Fruit fly (Drosophila melanogaster) whole organism, embryonic: ENCODE data around the gene CG13031.

ENCODE experiments used
- CG11504 ChIP-seq: fragments of 200-800 bp; sonication (Bioruptor generic); optimal IDR thresholded peaks from 3 replicates; lab custom pipeline; 2019; ENCODE audit warnings: missing biosample characterization, mild to moderate bottlenecking, missing genetic modification characterization, moderate library complexity
- CG11723 ChIP-seq: fragments of 200-800 bp; sonication (Bioruptor generic); optimal IDR thresholded peaks from 2 replicates; lab custom pipeline; 2017; ENCODE audit warnings: missing biosample characterization, mild to moderate bottlenecking, missing genetic modification characterization
- CG12744 ChIP-seq: fragments of 200-800 bp; sonication (Bioruptor generic); optimal IDR thresholded peaks from 2 replicates; lab custom pipeline; 2016; ENCODE audit warnings: missing biosample characterization, missing genetic modification characterization
- CG13424 ChIP-seq: fragments of 200-800 bp; sonication (Bioruptor generic); optimal IDR thresholded peaks from 2 replicates; lab custom pipeline; 2019; ENCODE audit warnings: missing biosample characterization, mild to moderate bottlenecking, missing genetic modification characterization, moderate library complexity
- CG14667 ChIP-seq: fragments of 200-800 bp; sonication (Bioruptor generic); IDR thresholded peaks from 2 replicates; pipeline ENCODE4 v1.3.6; 2022; ENCODE audit warnings: missing biosample characterization, missing genetic modification characterization
- CG15011 ChIP-seq: fragments of 200-800 bp; sonication (Bioruptor generic); optimal IDR thresholded peaks from 3 replicates; lab custom pipeline; 2018; ENCODE audit warnings: missing biosample characterization, mild to moderate bottlenecking, missing genetic modification characterization
- CG16813 ChIP-seq: fragments of 200-800 bp; sonication (Bioruptor generic); IDR thresholded peaks from 3 replicates; pipeline ENCODE4 v1.3.6; 2022; ENCODE audit warnings: missing biosample characterization, missing genetic modification characterization; ENCODE audit not compliant: partially characterized antibody
- CG2712 ChIP-seq: fragments of 200-800 bp; optimal IDR thresholded peaks from 3 replicates; lab custom pipeline; 2019; ENCODE audit warnings: missing biosample characterization, mild to moderate bottlenecking, missing genetic modification characterization, moderate library complexity
- CG2875 ChIP-seq: fragments of 200-800 bp; sonication (Bioruptor generic); optimal IDR thresholded peaks from 2 replicates; lab custom pipeline; 2017; ENCODE audit warnings: missing biosample characterization, mild to moderate bottlenecking, missing genetic modification characterization, missing genetic modification reagents
- CG2889 ChIP-seq: fragments of 200-800 bp; sonication (Bioruptor generic); IDR thresholded peaks from 3 replicates; pipeline ENCODE4 v1.3.6; 2022; ENCODE audit warnings: missing biosample characterization, missing genetic modification characterization
- CG3065 ChIP-seq: fragments of 200-800 bp; sonication (Bioruptor generic); optimal IDR thresholded peaks from 2 replicates; lab custom pipeline; 2016; ENCODE audit warnings: missing biosample characterization, missing genetic modification characterization
- CG43689 ChIP-seq: fragments of 200-800 bp; sonication (Bioruptor generic); IDR thresholded peaks from 2 replicates; pipeline ENCODE4 v1.3.6; 2022; ENCODE audit warnings: missing biosample characterization, missing genetic modification characterization
- CG7928 ChIP-seq: fragments of 200-800 bp; sonication (Bioruptor generic); optimal IDR thresholded peaks from 2 replicates; lab custom pipeline; 2017; ENCODE audit warnings: missing biosample characterization, mild to moderate bottlenecking, missing genetic modification characterization
- CG8089 ChIP-seq: fragments of 200-800 bp; sonication (Bioruptor generic); optimal IDR thresholded peaks from 3 replicates; lab custom pipeline; 2016; ENCODE audit warnings: missing biosample characterization, missing genetic modification characterization
- D19A ChIP-seq: fragments of 200-800 bp; optimal IDR thresholded peaks from 3 replicates; lab custom pipeline; 2019; ENCODE audit warnings: missing biosample characterization, mild to moderate bottlenecking, missing genetic modification characterization, moderate library complexity
- D19B ChIP-seq: fragments of 200-800 bp; sonication (Bioruptor generic); optimal IDR thresholded peaks from 2 replicates; lab custom pipeline; 2017; ENCODE audit warnings: missing biosample characterization, mild to moderate bottlenecking, missing genetic modification characterization
- Dad ChIP-seq: fragments of 200-800 bp; sonication (Bioruptor generic); optimal IDR thresholded peaks from 3 replicates; lab custom pipeline; 2016; ENCODE audit warnings: missing biosample characterization, missing genetic modification characterization
- Ets65A ChIP-seq: fragments of 200-800 bp; sonication (Bioruptor generic); peaks from one replicate; lab custom pipeline; 2016; ENCODE audit warnings: missing biosample characterization, missing genetic modification characterization
- Hand ChIP-seq: fragments of 200-800 bp; sonication (Bioruptor generic); optimal IDR thresholded peaks from 2 replicates; lab custom pipeline; 2017; ENCODE audit warnings: mild to moderate bottlenecking, missing biosample characterization, missing genetic modification reagents, missing genetic modification characterization
- HmgD ChIP-seq: fragments of 200-800 bp; sonication (Bioruptor generic); optimal IDR thresholded peaks from 3 replicates; lab custom pipeline; 2016; ENCODE audit warnings: missing biosample characterization, missing genetic modification characterization
- Hsf ChIP-seq: fragments of 200-800 bp; sonication (Bioruptor generic); optimal IDR thresholded peaks from 3 replicates; lab custom pipeline; 2016; ENCODE audit warnings: missing biosample characterization, missing genetic modification characterization
- Sin3A ChIP-seq: fragments of >200 bp; optimal IDR thresholded peaks from 2 replicates; lab custom pipeline; 2018
- Spps ChIP-seq: fragments of 200-800 bp; sonication (Bioruptor generic); optimal IDR thresholded peaks from 2 replicates; lab custom pipeline; 2018; ENCODE audit warnings: missing biosample characterization, mild to moderate bottlenecking, missing genetic modification characterization
- ab ChIP-seq: fragments of 200-800 bp; sonication (Bioruptor generic); optimal IDR thresholded peaks from 2 replicates; lab custom pipeline; 2016; ENCODE audit warnings: missing biosample characterization, missing genetic modification characterization
- bab2 ChIP-seq: fragments of 200-800 bp; sonication (Bioruptor generic); optimal IDR thresholded peaks from 2 replicates; lab custom pipeline; 2016; ENCODE audit warnings: missing biosample characterization, missing genetic modification characterization
- chinmo ChIP-seq: fragments of 200-800 bp; sonication (Bioruptor generic); IDR thresholded peaks from 4 replicates; pipeline ENCODE4 v1.3.6; 2022; ENCODE audit warnings: missing biosample characterization, missing genetic modification characterization; ENCODE audit not compliant: partially characterized antibody
- dm ChIP-seq: fragments of 200-800 bp; sonication (Bioruptor generic); optimal IDR thresholded peaks from 3 replicates; lab custom pipeline; 2016; ENCODE audit warnings: missing biosample characterization, missing genetic modification characterization
- fd3F ChIP-seq: fragments of 200-800 bp; sonication (Bioruptor generic); optimal IDR thresholded peaks from 2 replicates; lab custom pipeline; 2018; ENCODE audit warnings: missing biosample characterization, mild to moderate bottlenecking, missing genetic modification characterization, moderate library complexity
- gce ChIP-seq: fragments of 200-800 bp; sonication (Bioruptor generic); IDR thresholded peaks from 3 replicates; pipeline ENCODE4 v1.3.6; 2022; ENCODE audit warnings: missing biosample characterization, missing genetic modification characterization
- gcm2 ChIP-seq: fragments of 200-800 bp; sonication (Bioruptor generic); optimal IDR thresholded peaks from 2 replicates; lab custom pipeline; 2016; ENCODE audit warnings: missing biosample characterization, missing genetic modification characterization
- gfzf ChIP-seq: fragments of 200-800 bp; sonication (Bioruptor generic); optimal IDR thresholded peaks from 2 replicates; lab custom pipeline; 2016; ENCODE audit warnings: missing biosample characterization, mild to moderate bottlenecking, missing genetic modification characterization, moderate library complexity
- kay ChIP-seq: fragments of 200-800 bp; sonication (Bioruptor generic); optimal IDR thresholded peaks from 2 replicates; lab custom pipeline; 2016; ENCODE audit warnings: missing biosample characterization, missing genetic modification characterization
- knrl ChIP-seq: fragments of 200-800 bp; sonication (Bioruptor generic); IDR thresholded peaks from 3 replicates; pipeline ENCODE4 v1.3.6; 2022; ENCODE audit warnings: missing biosample characterization, missing genetic modification characterization; ENCODE audit not compliant: partially characterized antibody
- lab ChIP-seq: fragments of 200-800 bp; sonication (Bioruptor generic); optimal IDR thresholded peaks from 3 replicates; lab custom pipeline; 2017; ENCODE audit warnings: missing biosample characterization, missing genetic modification characterization, mild to moderate bottlenecking, moderate library complexity, missing genetic modification reagents
- otp ChIP-seq: fragments of 200-800 bp; sonication (Bioruptor generic); IDR thresholded peaks from 3 replicates; pipeline ENCODE4, ENCODE4 v1.3.6; 2022; ENCODE audit warnings: missing biosample characterization, missing genetic modification characterization
- sens ChIP-seq: fragments of 200-800 bp; sonication (Bioruptor generic); peaks from one replicate; lab custom pipeline; 2016; ENCODE audit warnings: missing biosample characterization, missing genetic modification characterization
- shn ChIP-seq: fragments of 200-800 bp; sonication (Bioruptor generic); optimal IDR thresholded peaks from 3 replicates; lab custom pipeline; 2016; ENCODE audit warnings: missing biosample characterization, missing genetic modification characterization
- sima ChIP-seq: fragments of 200-800 bp; sonication (Bioruptor generic); optimal IDR thresholded peaks from 2 replicates; lab custom pipeline; 2016; ENCODE audit warnings: missing biosample characterization, missing genetic modification characterization
- tin ChIP-seq: fragments of 200-800 bp; sonication (Bioruptor generic); optimal IDR thresholded peaks from 3 replicates; lab custom pipeline; 2016; ENCODE audit warnings: missing biosample characterization, missing genetic modification characterization
- toy ChIP-seq: fragments of 200-800 bp; sonication (Bioruptor generic); IDR thresholded peaks from 2 replicates; pipeline ENCODE4 v1.3.6; 2022; ENCODE audit warnings: missing biosample characterization, missing genetic modification characterization
- unc-4 ChIP-seq: fragments of 200-800 bp; sonication (Bioruptor generic); IDR thresholded peaks from 2 replicates; pipeline ENCODE4 v1.3.6; 2022; ENCODE audit warnings: missing biosample characterization, missing genetic modification characterization; ENCODE audit not compliant: partially characterized antibody
- unpg ChIP-seq: fragments of 200-800 bp; sonication (Bioruptor generic); optimal IDR thresholded peaks from 3 replicates; lab custom pipeline; 2018; ENCODE audit warnings: missing biosample characterization, mild to moderate bottlenecking, missing genetic modification characterization, moderate library complexity
- vfl ChIP-seq: fragments of 200-800 bp; sonication (Bioruptor generic); optimal IDR thresholded peaks from 2 replicates; lab custom pipeline; 2016; ENCODE audit warnings: missing biosample characterization, missing genetic modification characterization

The CG13031 gene

dm6 chr3L:16714193-16714538 lies 10.5 kb upstream of the CG13031 start (continued):
- peak; percentile 12 for TF ChIP-seq Hsf
- TF ChIP-seq CG7928, result no peak
- no peak for TF ChIP-seq CG43689 (GFP tag; lab: Robert Waterston, UW)
- TF ChIP-seq otp (GFP tag; lab: Robert Waterston, UW), result no peak
- TF ChIP-seq dm (GFP tag; lab: Kevin White, UChicago), result peak; percentile 14
- no peak for TF ChIP-seq CG2889 (GFP tag; lab: Robert Waterston, UW)
- no peak for TF ChIP-seq gcm2 (GFP tag; lab: Kevin White, UChicago)
- peak; percentile 7 for TF ChIP-seq CG13424 (tag; lab: Kevin White, UChicago)
- TF ChIP-seq CG14667 (GFP tag; lab: Robert Waterston, UW), result no peak
- TF ChIP-seq lab (GFP tag; lab: Kevin White, UChicago), result peak; percentile 71
- TF ChIP-seq Sin3A (lab: Kevin White, UChicago), result no peak
- peak; percentile 11 for TF ChIP-seq bab2
- TF ChIP-seq Dad, result no peak
- no peak for TF ChIP-seq CG11723 (GFP tag; lab: Kevin White, UChicago)
- no peak for TF ChIP-seq CG3065 (GFP tag; lab: Kevin White, UChicago)
- no peak for TF ChIP-seq Spps (tag; lab: Kevin White, UChicago)
- TF ChIP-seq vfl, result no peak
- TF ChIP-seq CG2712, result no peak
- no peak for TF ChIP-seq knrl (GFP tag; lab: Robert Waterston, UW)
- no peak for TF ChIP-seq ab (GFP tag; lab: Kevin White, UChicago)
- no peak for TF ChIP-seq kay (GFP tag; lab: Kevin White, UChicago)
- peak; percentile 24 for TF ChIP-seq CG8089
- TF ChIP-seq shn, result peak; percentile 13
- TF ChIP-seq D19A, result no peak
- no peak for TF ChIP-seq unpg (GFP tag; lab: Kevin White, UChicago)
- no peak for TF ChIP-seq CG16813 (GFP tag; lab: Robert Waterston, UW)
- no peak for TF ChIP-seq CG12744 (GFP tag; lab: Kevin White, UChicago)
- TF ChIP-seq fd3F, result no peak
- no peak for TF ChIP-seq unc-4 (GFP tag; lab: Robert Waterston, UW)
- TF ChIP-seq gfzf (GFP tag; lab: Kevin White, UChicago), result no peak
- TF ChIP-seq D19B, result peak; percentile 13
- TF ChIP-seq HmgD (GFP tag; lab: Kevin White, UChicago), result no peak
- TF ChIP-seq CG11504 (tag; lab: Kevin White, UChicago), result no peak
- no peak for TF ChIP-seq toy
- TF ChIP-seq CG2875 (GFP tag; lab: Kevin White, UChicago), result no peak
- TF ChIP-seq gce, result no peak
- TF ChIP-seq sens (GFP tag; lab: Kevin White, UChicago), result peak; percentile 59
- TF ChIP-seq CG15011 (GFP tag; lab: Kevin White, UChicago), result peak; percentile 34
- no peak for TF ChIP-seq Hand (GFP tag; lab: Kevin White, UChicago)
- no peak for TF ChIP-seq tin
- no peak for TF ChIP-seq chinmo

- peak; percentile 8 for TF ChIP-seq Ets65A
- TF ChIP-seq sima (GFP tag; lab: Kevin White, UChicago), result no peak
- TF ChIP-seq, all 482 proteins: peak for 1
These were observed 1.5 kb downstream of the CG13031 start, which contains the start of the genes CG13026 and PGRP-SB2 for dm6 chr3L:16726069-16726591. TSS of gene CG13026 (minus strand) at chr3L:16726169. TSS of gene PGRP-SB2 (plus strand) at chr3L:16726541.
